Worm (Caenorhabditis elegans) whole organism, young adult: Measurements from ENCODE around the gene F11C7.2.

ENCODE experiments used
- ccch-3 ChIP-seq: fragments of 200-800 bp; sonication (Bioruptor generic); optimal IDR thresholded peaks from 2 replicates; lab custom pipeline; 2018; ENCODE audit warnings: mild to moderate bottlenecking, missing genetic modification characterization, missing compliant biosample characterization
- cebp-1 ChIP-seq, 2 experiments: fragments of 200-800 bp in 1 of 2; sonication (Bioruptor generic) in 1 of 2; sonication (generic microtip) in 1 of 2; IDR thresholded peaks in 1 of 2; optimal IDR thresholded peaks in 1 of 2; 2 replicates each; pipeline versions ENCODE4 v1.3.6 to Lab custom; 2017 to 2022; ENCODE audit warnings: missing compliant biosample characterization in 2 of 2, missing genetic modification characterization in 2 of 2, mild to moderate bottlenecking in 1 of 2, missing genetic modification reagents in 1 of 2, moderate library complexity in 1 of 2
- cebp-2 ChIP-seq: fragments of 200-800 bp; sonication (Bioruptor generic); IDR thresholded peaks from 2 replicates; pipeline ENCODE4 v1.3.6; 2022; ENCODE audit warnings: missing genetic modification characterization, missing compliant biosample characterization
- madf-3 ChIP-seq: fragments of 200-800 bp; sonication (Bioruptor generic); IDR thresholded peaks from 2 replicates; pipeline ENCODE4 v1.3.6; 2022; ENCODE audit warnings: missing genetic modification reagents, missing genetic modification characterization, missing compliant biosample characterization
- sptf-2 ChIP-seq: fragments of 200-800 bp; sonication (Bioruptor generic); optimal IDR thresholded peaks from 2 replicates; lab custom pipeline; 2018; ENCODE audit warnings: mild to moderate bottlenecking, missing genetic modification characterization, missing compliant biosample characterization
- unc-62 ChIP-seq: fragments of 150-350 bp; optimal IDR thresholded peaks from 2 replicates; lab custom pipeline; 2014; ENCODE audit warnings: missing biosample characterization, missing genetic modification reagents, missing genetic modification characterization

DNA sequence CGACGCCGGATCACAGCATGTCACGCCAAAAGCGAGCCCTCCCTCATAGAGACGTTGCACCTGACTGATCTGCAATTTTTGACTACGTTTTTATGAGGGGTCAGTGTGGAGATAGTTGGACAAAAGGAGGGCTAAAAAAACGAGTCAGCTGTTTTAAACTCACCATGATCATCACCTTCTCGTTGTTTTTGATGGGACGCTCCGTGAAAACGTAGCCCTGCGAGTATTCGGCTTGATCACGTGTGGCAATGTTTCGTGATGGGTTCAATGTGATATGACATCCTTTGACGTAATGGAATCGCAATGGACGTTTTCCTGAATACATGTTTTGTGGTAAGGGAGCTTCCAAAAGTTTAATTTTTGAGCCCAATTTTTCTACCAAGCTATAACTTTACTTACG, 11.5 kb upstream of the F11C7.2 start:
- TF ChIP-seq cebp-2 (no peak), madf-3 (GFP tag; lab: Robert Waterston, UW) (no peak), cebp-1 (GFP tag; IDR thresholded peaks at IDR 0.05; lab: Robert Waterston, UW) (no peak), cebp-1 (tag; optimal IDR thresholded peaks at IDR 0.05; lab: Kevin White, UChicago) (no peak), sptf-2 (GFP tag; lab: Kevin White, UChicago) (no peak), unc-62 (GFP tag; lab: Kevin White, UChicago) (no peak), ccch-3 (GFP tag; lab: Kevin White, UChicago) (no peak)
